Worm (Caenorhabditis elegans) whole organism, mixed stage, embryonic: ENCODE results near the gene H40L08.8.

Experiments
- blmp-1 ChIP-seq: fragments of 150-350 bp; optimal IDR thresholded peaks from 2 replicates; lab custom pipeline; 2014; ENCODE audit warnings: missing biosample characterization, missing genetic modification characterization
- flh-1 ChIP-seq: fragments of 200-800 bp; sonication (Bioruptor generic); optimal IDR thresholded peaks from 2 replicates; lab custom pipeline; 2018; ENCODE audit warnings: mild to moderate bottlenecking, missing genetic modification characterization, moderate library complexity, missing compliant biosample characterization
- hlh-1 ChIP-seq: fragments of 150-350 bp; optimal IDR thresholded peaks from 2 replicates; lab custom pipeline; 2014; ENCODE audit warnings: missing biosample characterization, missing genetic modification reagents, missing genetic modification characterization
- lin-13 ChIP-seq: fragments of 150-350 bp; optimal IDR thresholded peaks from 2 replicates; lab custom pipeline; 2014; ENCODE audit warnings: missing biosample characterization, missing genetic modification characterization
- mab-5 ChIP-seq: fragments of 150-350 bp; optimal IDR thresholded peaks from 2 replicates; lab custom pipeline; 2014; ENCODE audit warnings: missing biosample characterization, missing genetic modification characterization
- mep-1 ChIP-seq: fragments of 150-350 bp; optimal IDR thresholded peaks from 2 replicates; lab custom pipeline; 2017; ENCODE audit warnings: missing biosample characterization, missing genetic modification reagents, missing genetic modification characterization, inconsistent platforms
- nhr-12 ChIP-seq: fragments of 150-350 bp; optimal IDR thresholded peaks from 2 replicates; lab custom pipeline; 2014; ENCODE audit warnings: missing biosample characterization, missing genetic modification characterization
- nhr-76 ChIP-seq: sonication (generic microtip); optimal IDR thresholded peaks from 2 replicates; lab custom pipeline; 2017; ENCODE audit warnings: missing biosample characterization, missing genetic modification characterization
- snpc-4 ChIP-seq: fragments of 150-350 bp; optimal IDR thresholded peaks from 2 replicates; lab custom pipeline; 2014; ENCODE audit warnings: missing biosample characterization, missing genetic modification characterization
- unc-39 ChIP-seq: fragments of 150-350 bp; optimal IDR thresholded peaks from 2 replicates; lab custom pipeline; 2014; ENCODE audit warnings: missing biosample characterization, missing genetic modification characterization
- unc-62 ChIP-seq: fragments of 150-350 bp; optimal IDR thresholded peaks from 2 replicates; lab custom pipeline; 2014; ENCODE audit warnings: missing biosample characterization, missing genetic modification reagents, missing genetic modification characterization

- TF ChIP-seq unc-39, result no peak
- TF ChIP-seq mab-5 (tag; lab: Kevin White, UChicago), result no peak
- TF ChIP-seq hlh-1 (tag; lab: Kevin White, UChicago), result no peak
- TF ChIP-seq nhr-76 (tag; lab: Kevin White, UChicago), result no peak
- no peak for TF ChIP-seq blmp-1 (tag; lab: Kevin White, UChicago)
- no peak for TF ChIP-seq nhr-12 (tag; lab: Kevin White, UChicago)
- no peak for TF ChIP-seq flh-1 (GFP tag; lab: Kevin White, UChicago)
- TF ChIP-seq mep-1 (tag; lab: Kevin White, UChicago), result no peak
- TF ChIP-seq snpc-4 (tag; lab: Kevin White, UChicago), result no peak
- TF ChIP-seq unc-62 (GFP tag; lab: Kevin White, UChicago), result no peak
- no peak for TF ChIP-seq lin-13 (tag; lab: Kevin White, UChicago)
Observed at ce11 chrX:15112172-15112571, 34.7 kb upstream of the H40L08.8 start.
